Worm (Caenorhabditis elegans) whole organism, young adult: Measurements from ENCODE around the gene scc-1.

Source experiments
- B0336.3 ChIP-seq: fragments of 200-800 bp; sonication (Bioruptor generic); IDR thresholded peaks from 2 replicates; pipeline ENCODE4 v1.3.6; 2022; ENCODE audit warnings: missing genetic modification characterization, missing compliant biosample characterization
- C06A6.2 ChIP-seq: fragments of 200-800 bp; sonication (Bioruptor generic); conservative IDR thresholded peaks from 2 replicates; pipeline ENCODE4 v1.3.6; 2022; ENCODE audit warnings: missing genetic modification characterization, missing compliant biosample characterization
- C17E4.6 ChIP-seq: fragments of 200-800 bp; sonication (Bioruptor generic); IDR thresholded peaks from 2 replicates; pipeline ENCODE4 v1.3.6; 2022; ENCODE audit warnings: missing genetic modification reagents, missing genetic modification characterization, missing compliant biosample characterization
- D2030.7 ChIP-seq: fragments of 200-800 bp; sonication (Bioruptor generic); IDR thresholded peaks from 2 replicates; pipeline ENCODE4 v1.3.6; 2022; ENCODE audit warnings: missing genetic modification reagents, missing genetic modification characterization, missing compliant biosample characterization
- F10E7.11 ChIP-seq: sonication (generic microtip); optimal IDR thresholded peaks from 2 replicates; lab custom pipeline; 2017; ENCODE audit warnings: mild to moderate bottlenecking, missing genetic modification characterization, moderate library complexity, missing compliant biosample characterization
- F22D6.2 ChIP-seq: sonication (generic microtip); optimal IDR thresholded peaks from 2 replicates; lab custom pipeline; 2016; ENCODE audit warnings: mild to moderate bottlenecking, missing genetic modification characterization, missing compliant biosample characterization
- F23B12.7 ChIP-seq: sonication (generic microtip); optimal IDR thresholded peaks from 2 replicates; lab custom pipeline; 2017; ENCODE audit warnings: missing genetic modification characterization, mild to moderate bottlenecking, missing compliant biosample characterization, antibody characterized with exemption, moderate library complexity; ENCODE audit not compliant: insufficient read depth
- F52B5.7 ChIP-seq: sonication (generic microtip); optimal IDR thresholded peaks from 2 replicates; lab custom pipeline; 2016; ENCODE audit warnings: mild to moderate bottlenecking, missing genetic modification characterization, missing compliant biosample characterization
- F57C9.4 ChIP-seq: sonication (generic microtip); optimal IDR thresholded peaks from 2 replicates; lab custom pipeline; 2017; ENCODE audit warnings: mild to moderate bottlenecking, missing genetic modification characterization, missing compliant biosample characterization
- Y79H2A.3 ChIP-seq: fragments of 200-800 bp; sonication (Bioruptor generic); conservative IDR thresholded peaks from 2 replicates; pipeline ENCODE4 v1.3.6; 2022; ENCODE audit warnings: missing genetic modification reagents, missing genetic modification characterization, missing compliant biosample characterization
- Y95B8A.8 ChIP-seq: fragments of 200-800 bp; sonication (Bioruptor generic); IDR thresholded peaks from 2 replicates; pipeline ENCODE4 v1.3.6; 2022; ENCODE audit warnings: missing genetic modification reagents, missing genetic modification characterization, missing compliant biosample characterization
- ama-1 ChIP-seq, 3 experiments: fragments of 150-350 bp in 1 of 3; sonication (generic microtip) in 2 of 3; optimal IDR thresholded peaks; 2 replicates each; lab custom pipeline; 2014 to 2018; ENCODE audit warnings: missing biosample characterization in 2 of 3, missing genetic modification characterization in 2 of 3, missing genetic modification reagents in 2 of 3
- attf-6 ChIP-seq: fragments of 200-800 bp; sonication (Bioruptor generic); IDR thresholded peaks from 2 replicates; pipeline ENCODE4 v1.3.6; 2022; ENCODE audit warnings: missing genetic modification reagents, missing genetic modification characterization, missing compliant biosample characterization
- bed-2 ChIP-seq: fragments of 200-800 bp; sonication (Bioruptor generic); IDR thresholded peaks from 2 replicates; pipeline ENCODE4 v1.3.6; 2022; ENCODE audit warnings: missing genetic modification reagents, missing genetic modification characterization, missing compliant biosample characterization
- ccch-3 ChIP-seq: fragments of 200-800 bp; sonication (Bioruptor generic); optimal IDR thresholded peaks from 2 replicates; lab custom pipeline; 2018; ENCODE audit warnings: mild to moderate bottlenecking, missing genetic modification characterization, missing compliant biosample characterization
- cebp-2 ChIP-seq: fragments of 200-800 bp; sonication (Bioruptor generic); IDR thresholded peaks from 2 replicates; pipeline ENCODE4 v1.3.6; 2022; ENCODE audit warnings: missing genetic modification characterization, missing compliant biosample characterization
- ceh-100 ChIP-seq: fragments of 200-800 bp; sonication (Bioruptor generic); IDR thresholded peaks from 2 replicates; pipeline ENCODE4 v1.3.6; 2022; ENCODE audit warnings: missing genetic modification reagents, missing genetic modification characterization, missing compliant biosample characterization
- ceh-27 ChIP-seq: fragments of 200-800 bp; sonication (Bioruptor generic); optimal IDR thresholded peaks from 2 replicates; lab custom pipeline; 2018; ENCODE audit warnings: mild to moderate bottlenecking, missing genetic modification characterization, moderate library complexity, missing compliant biosample characterization
- ceh-40 ChIP-seq: fragments of 200-800 bp; sonication (Bioruptor generic); IDR thresholded peaks from 2 replicates; pipeline ENCODE4 v1.3.6; 2022; ENCODE audit warnings: missing genetic modification characterization, missing compliant biosample characterization
- ceh-58 ChIP-seq: fragments of 200-800 bp; sonication (Bioruptor generic); IDR thresholded peaks from 2 replicates; pipeline ENCODE4 v1.3.6; 2022; ENCODE audit warnings: missing genetic modification characterization, missing compliant biosample characterization
- ceh-79 ChIP-seq: sonication (generic microtip); optimal IDR thresholded peaks from 2 replicates; lab custom pipeline; 2017; ENCODE audit warnings: mild to moderate bottlenecking, missing genetic modification characterization, missing compliant biosample characterization
- ceh-91 ChIP-seq: fragments of 200-800 bp; sonication (Bioruptor generic); IDR thresholded peaks from 2 replicates; pipeline ENCODE4 v1.3.6; 2022; ENCODE audit warnings: missing genetic modification reagents, missing genetic modification characterization, missing compliant biosample characterization
- dox-1 ChIP-seq: fragments of 200-800 bp; sonication (Bioruptor generic); IDR thresholded peaks from 2 replicates; pipeline ENCODE4 v1.3.6; 2022; ENCODE audit warnings: missing genetic modification reagents, missing genetic modification characterization, missing compliant biosample characterization
- efl-1 ChIP-seq: fragments of 150-350 bp; optimal IDR thresholded peaks from 2 replicates; lab custom pipeline; 2014; ENCODE audit warnings: missing biosample characterization, missing genetic modification reagents, missing genetic modification characterization
- egl-44 ChIP-seq: fragments of 200-800 bp; sonication (Bioruptor generic); IDR thresholded peaks from 2 replicates; pipeline ENCODE4 v1.3.6; 2022; ENCODE audit warnings: missing genetic modification reagents, missing genetic modification characterization, missing compliant biosample characterization
- ekl-4 ChIP-seq: fragments of 200-800 bp; sonication (Bioruptor generic); IDR thresholded peaks from 2 replicates; pipeline ENCODE4 v1.3.6; 2022; ENCODE audit warnings: missing genetic modification reagents, missing genetic modification characterization, missing compliant biosample characterization
- fkh-3 ChIP-seq: sonication (generic microtip); optimal IDR thresholded peaks from 2 replicates; lab custom pipeline; 2016; ENCODE audit warnings: mild to moderate bottlenecking, missing genetic modification characterization, missing compliant biosample characterization
- gei-17 ChIP-seq: fragments of 200-800 bp; sonication (Bioruptor generic); optimal IDR thresholded peaks from 2 replicates; lab custom pipeline; 2018; ENCODE audit warnings: mild to moderate bottlenecking, missing genetic modification characterization, missing compliant biosample characterization
- hmg-20 ChIP-seq: fragments of 200-800 bp; sonication (Bioruptor generic); IDR thresholded peaks from 2 replicates; pipeline ENCODE4 v1.3.6; 2022; ENCODE audit warnings: missing genetic modification reagents, missing genetic modification characterization, missing compliant biosample characterization
- lin-26 ChIP-seq: fragments of 200-800 bp; sonication (Bioruptor generic); IDR thresholded peaks from 2 replicates; pipeline ENCODE4 v1.3.6; 2022; ENCODE audit warnings: missing genetic modification reagents, missing genetic modification characterization, missing compliant biosample characterization
- lin-54 ChIP-seq: fragments of 200-800 bp; sonication (Bioruptor generic); optimal IDR thresholded peaks from 2 replicates; lab custom pipeline; 2018; ENCODE audit warnings: mild to moderate bottlenecking, missing genetic modification characterization, missing compliant biosample characterization
- lir-1 ChIP-seq: fragments of 200-800 bp; sonication (Bioruptor generic); conservative IDR thresholded peaks from 2 replicates; pipeline ENCODE4 v1.3.6; 2022; ENCODE audit warnings: missing genetic modification reagents, missing genetic modification characterization, missing compliant biosample characterization
- madf-6 ChIP-seq: fragments of 200-800 bp; sonication (Bioruptor generic); IDR thresholded peaks from 2 replicates; pipeline ENCODE4 v1.3.6; 2022; ENCODE audit warnings: missing genetic modification reagents, missing genetic modification characterization, missing compliant biosample characterization
- madf-8 ChIP-seq: fragments of 200-800 bp; sonication (Bioruptor generic); conservative IDR thresholded peaks from 2 replicates; pipeline ENCODE4 v1.3.6; 2022; ENCODE audit warnings: missing genetic modification reagents, missing genetic modification characterization, missing compliant biosample characterization
- mcd-1 ChIP-seq: fragments of 200-800 bp; sonication (Bioruptor generic); IDR thresholded peaks from 2 replicates; pipeline ENCODE4 v1.3.6; 2022; ENCODE audit warnings: missing genetic modification reagents, missing genetic modification characterization, missing compliant biosample characterization
- mel-28 ChIP-seq: sonication (generic microtip); optimal IDR thresholded peaks from 2 replicates; lab custom pipeline; 2016; ENCODE audit warnings: borderline replicate concordance, mild to moderate bottlenecking, missing genetic modification characterization, missing compliant biosample characterization
- nfya-1 ChIP-seq: sonication (generic microtip); optimal IDR thresholded peaks from 2 replicates; lab custom pipeline; 2017; ENCODE audit warnings: antibody characterized with exemption, missing compliant biosample characterization, missing genetic modification characterization, borderline replicate concordance; ENCODE audit not compliant: insufficient read depth
- nhr-179 ChIP-seq: sonication (generic microtip); optimal IDR thresholded peaks from 2 replicates; lab custom pipeline; 2016; ENCODE audit warnings: mild to moderate bottlenecking, missing genetic modification characterization, missing compliant biosample characterization
- nhr-80 ChIP-seq: sonication (generic microtip); optimal IDR thresholded peaks from 2 replicates; lab custom pipeline; 2016; ENCODE audit warnings: missing genetic modification characterization, missing compliant biosample characterization
- nhr-90 ChIP-seq: sonication (generic microtip); optimal IDR thresholded peaks from 2 replicates; lab custom pipeline; 2016; ENCODE audit warnings: missing genotype, mild to moderate bottlenecking, missing genetic modification characterization, missing compliant biosample characterization
- pbrm-1 ChIP-seq: fragments of 200-800 bp; sonication (Bioruptor generic); IDR thresholded peaks from 2 replicates; pipeline ENCODE4 v1.3.6; 2022; ENCODE audit warnings: missing genetic modification reagents, missing genetic modification characterization, missing compliant biosample characterization
- rcor-1 ChIP-seq: fragments of 200-800 bp; sonication (Bioruptor generic); IDR thresholded peaks from 2 replicates; pipeline ENCODE4 v1.3.6; 2022; ENCODE audit warnings: missing genetic modification reagents, missing genetic modification characterization, missing compliant biosample characterization
- somi-1 ChIP-seq: fragments of 200-800 bp; sonication (Bioruptor generic); optimal IDR thresholded peaks from 2 replicates; lab custom pipeline; 2018; ENCODE audit warnings: mild to moderate bottlenecking, missing genetic modification characterization, missing compliant biosample characterization
- unc-130 ChIP-seq: sonication (generic microtip); optimal IDR thresholded peaks from 2 replicates; lab custom pipeline; 2016; ENCODE audit warnings: missing genetic modification reagents, missing genetic modification characterization, missing compliant biosample characterization
- xnd-1 ChIP-seq: sonication (generic microtip); optimal IDR thresholded peaks from 2 replicates; lab custom pipeline; 2016; ENCODE audit warnings: missing genotype, missing genetic modification reagents, missing genetic modification characterization, missing compliant biosample characterization
- ztf-22 ChIP-seq: fragments of 200-800 bp; sonication (Bioruptor generic); optimal IDR thresholded peaks from 2 replicates; lab custom pipeline; 2018; ENCODE audit warnings: mild to moderate bottlenecking, missing genetic modification characterization, moderate library complexity, missing compliant biosample characterization

Gene scc-1

DNA sequence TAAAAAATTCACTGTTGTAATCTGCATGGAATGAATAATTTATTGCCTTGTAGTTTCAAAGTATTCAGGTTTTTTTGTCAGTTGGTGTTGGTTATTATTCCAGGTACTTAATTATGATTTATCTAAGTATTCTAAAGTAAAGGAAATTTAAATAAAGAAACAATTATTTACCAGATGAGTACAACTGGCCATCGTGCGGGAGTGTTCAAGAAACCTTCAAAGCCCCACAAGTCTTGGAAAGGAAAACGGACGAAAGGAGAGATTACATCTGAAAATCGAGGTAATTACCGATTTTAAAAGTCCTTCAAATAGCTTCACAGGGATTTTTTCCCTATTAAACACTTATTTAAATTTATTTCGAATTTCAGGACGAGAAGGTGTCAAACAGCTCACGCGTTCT is 11.6 kb downstream of the scc-1 start, which contains the start of gene tag-151 (continued):
- TF ChIP-seq nhr-80 (no peak), F57C9.4 (no peak), gei-17 (GFP tag; lab: Kevin White, UChicago) (no peak), lir-1 (GFP tag; lab: Robert Waterston, UW) (no peak), D2030.7 (GFP tag; lab: Robert Waterston, UW) (no peak), ceh-40 (GFP tag; lab: Robert Waterston, UW) (no peak), nhr-90 (tag; lab: Kevin White, UChicago) (no peak), F52B5.7 (tag; lab: Kevin White, UChicago) (peak; percentile 16), F23B12.7 (no peak), nfya-1 (tag; lab: Kevin White, UChicago) (no peak), ceh-27 (GFP tag; lab: Kevin White, UChicago) (no peak), hmg-20 (GFP tag; lab: Robert Waterston, UW) (no peak), bed-2 (GFP tag; lab: Robert Waterston, UW) (no peak), efl-1 (GFP tag; lab: Kevin White, UChicago) (no peak), rcor-1 (no peak), dox-1 (GFP tag; lab: Robert Waterston, UW) (no peak), madf-6 (GFP tag; lab: Robert Waterston, UW) (peak; percentile 40), lin-26 (GFP tag; lab: Robert Waterston, UW) (no peak), xnd-1 (peak; percentile 23), mcd-1 (no peak), C06A6.2 (GFP tag; lab: Robert Waterston, UW) (no peak), unc-130 (peak; percentile 46), F10E7.11 (tag; lab: Kevin White, UChicago) (peak; percentile 45), pbrm-1 (GFP tag; lab: Robert Waterston, UW) (no peak), ceh-91 (GFP tag; lab: Robert Waterston, UW) (no peak), ztf-22 (no peak), F22D6.2 (tag; lab: Kevin White, UChicago) (no peak), ama-1 (optimal IDR thresholded peaks at IDR 0.05; lab: Kevin White, UChicago) (no peak), ama-1 (GFP tag; optimal IDR thresholded peaks at IDR 0.05; lab: Kevin White, UChicago) (peak in 1 of 2 experiments; percentile 71), attf-6 (GFP tag; lab: Robert Waterston, UW) (no peak), ekl-4 (GFP tag; lab: Robert Waterston, UW) (peak; percentile 49; the same call in 1 of the 2 replicates), somi-1 (no peak), nhr-179 (no peak), ceh-79 (tag; lab: Kevin White, UChicago) (no peak), B0336.3 (GFP tag; lab: Robert Waterston, UW) (peak; percentile 66; the same call in 1 of the 2 replicates), egl-44 (no peak), cebp-2 (no peak), madf-8 (no peak), mel-28 (tag; lab: Kevin White, UChicago) (no peak), C17E4.6 (GFP tag; lab: Robert Waterston, UW) (no peak), Y95B8A.8 (GFP tag; lab: Robert Waterston, UW) (0 out of 2 replicates have a peak, but pooled peaks have one; percentile 8), ceh-58 (GFP tag; lab: Robert Waterston, UW) (no peak), lin-54 (GFP tag; lab: Kevin White, UChicago) (peak; percentile 43), ccch-3 (GFP tag; lab: Kevin White, UChicago) (no peak), fkh-3 (tag; lab: Kevin White, UChicago) (no peak), Y79H2A.3 (GFP tag; lab: Robert Waterston, UW) (no peak), ceh-100 (GFP tag; lab: Robert Waterston, UW) (no peak)
- TF ChIP-seq, all 124 proteins: peak for 26
